Worm (Caenorhabditis elegans) whole organism, midembryonic: ENCODE data around the gene Y54G2A.12.

ENCODE experiments used
- T22C8.4 ChIP-seq: fragments of 200-800 bp; sonication (Bioruptor generic); IDR thresholded peaks from 2 replicates; pipeline ENCODE4 v1.3.6; 2022; ENCODE audit warnings: missing genetic modification characterization, missing compliant biosample characterization
- cog-1 ChIP-seq: sonication (generic microtip); optimal IDR thresholded peaks from 2 replicates; lab custom pipeline; 2016; ENCODE audit warnings: missing genetic modification characterization, missing compliant biosample characterization
- flt-1 ChIP-seq: fragments of 200-800 bp; sonication (Bioruptor generic); IDR thresholded peaks from 2 replicates; pipeline ENCODE4 v1.3.6; 2022; ENCODE audit warnings: missing genetic modification characterization, missing compliant biosample characterization
- klf-2 ChIP-seq: fragments of 200-800 bp; sonication (Bioruptor generic); conservative IDR thresholded peaks from 2 replicates; pipeline ENCODE4 v1.3.6; 2022; ENCODE audit warnings: missing genetic modification reagents, missing genetic modification characterization, missing compliant biosample characterization
- med-1 ChIP-seq: sonication (generic microtip); optimal IDR thresholded peaks from 2 replicates; lab custom pipeline; 2017; ENCODE audit warnings: missing genetic modification characterization, mild to moderate bottlenecking, missing compliant biosample characterization, antibody characterized with exemption, missing genetic modification reagents; ENCODE audit not compliant: insufficient read depth
- ref-1 ChIP-seq: fragments of 200-800 bp; sonication (Bioruptor generic); conservative IDR thresholded peaks from 2 replicates; pipeline ENCODE4 v1.3.6; 2022; ENCODE audit warnings: missing genetic modification reagents, missing genetic modification characterization, missing compliant biosample characterization
- tab-1 ChIP-seq: fragments of 200-800 bp; sonication (Bioruptor generic); IDR thresholded peaks from 2 replicates; pipeline ENCODE4 v1.3.6; 2022; ENCODE audit warnings: missing genetic modification characterization, missing compliant biosample characterization
- ztf-23 ChIP-seq: fragments of 200-800 bp; sonication (Bioruptor generic); IDR thresholded peaks from 2 replicates; pipeline ENCODE4 v1.3.6; 2022; ENCODE audit warnings: missing genetic modification reagents, missing genetic modification characterization, missing compliant biosample characterization
- ztf-29 ChIP-seq: fragments of 200-800 bp; sonication (Bioruptor generic); IDR thresholded peaks from 2 replicates; pipeline ENCODE4 v1.3.6; 2022; ENCODE audit warnings: missing genetic modification reagents, missing genetic modification characterization, missing compliant biosample characterization

DNA sequence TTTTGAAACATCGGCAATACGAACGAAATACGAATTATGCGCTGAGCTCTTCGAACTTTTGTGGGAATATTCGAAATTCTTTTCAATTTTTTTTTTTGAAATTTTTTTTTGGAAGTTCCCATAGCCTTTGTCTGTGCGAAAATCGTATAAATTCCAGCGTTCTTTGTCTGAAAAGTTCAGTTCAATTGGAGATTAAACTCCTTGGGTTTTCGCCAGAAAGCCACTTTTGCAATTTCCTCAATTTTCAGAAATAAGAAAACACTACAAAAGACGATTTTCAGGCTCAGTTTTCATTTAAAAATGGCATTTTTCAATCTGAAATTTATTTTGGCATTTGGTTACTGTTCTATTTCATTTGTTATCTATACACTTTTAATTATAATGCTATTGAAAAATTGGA lies 23.5 kb downstream of the Y54G2A.12 start, which contains the start of gene Y54G2A.38:
- no peak for TF ChIP-seq ztf-23 (GFP tag; lab: Robert Waterston, UW)
- no peak for TF ChIP-seq klf-2
- TF ChIP-seq flt-1 = no peak
- TF ChIP-seq med-1 = no peak
- no peak for TF ChIP-seq ref-1
- TF ChIP-seq ztf-29 (GFP tag; lab: Robert Waterston, UW) = no peak
- no peak for TF ChIP-seq cog-1
- TF ChIP-seq T22C8.4 (GFP tag; lab: Robert Waterston, UW) = no peak
- no peak for TF ChIP-seq tab-1 (GFP tag; lab: Robert Waterston, UW)
